Fruit fly (Drosophila melanogaster) whole organism, pupa: ENCODE results near the gene Trf5.

Experiments
- CG10348 ChIP-seq: fragments of 200-800 bp; sonication (Bioruptor generic); IDR thresholded peaks from 2 replicates; pipeline ENCODE4 v1.3.6; 2022; ENCODE audit warnings: missing biosample characterization, missing genetic modification characterization
- CG12605 ChIP-seq: fragments of 200-800 bp; sonication (Bioruptor generic); IDR thresholded peaks from 2 replicates; pipeline ENCODE4 v1.3.6; 2022; ENCODE audit warnings: missing biosample characterization, missing genetic modification characterization
- CG13204 ChIP-seq: fragments of 200-800 bp; sonication (Bioruptor generic); optimal IDR thresholded peaks from 2 replicates; lab custom pipeline; 2018; ENCODE audit warnings: missing biosample characterization, mild to moderate bottlenecking, missing genetic modification characterization, moderate library complexity
- CG14655 ChIP-seq: fragments of 200-800 bp; sonication (Bioruptor generic); optimal IDR thresholded peaks from 3 replicates; lab custom pipeline; 2017; ENCODE audit warnings: mild to moderate bottlenecking, missing biosample characterization, missing genetic modification reagents, missing genetic modification characterization
- CG15710 ChIP-seq: fragments of 200-800 bp; sonication (Bioruptor generic); optimal IDR thresholded peaks from 2 replicates; lab custom pipeline; 2018; ENCODE audit warnings: missing biosample characterization, mild to moderate bottlenecking, missing genetic modification characterization, moderate library complexity
- CG17806 ChIP-seq: fragments of 200-800 bp; sonication (Bioruptor generic); optimal IDR thresholded peaks from 2 replicates; lab custom pipeline; 2018; ENCODE audit warnings: missing biosample characterization, mild to moderate bottlenecking, missing genetic modification characterization, moderate library complexity
- CG32121 ChIP-seq: fragments of 200-800 bp; sonication (Bioruptor generic); IDR thresholded peaks from 2 replicates; pipeline ENCODE4 v1.3.6; 2022; ENCODE audit warnings: missing biosample characterization, missing genetic modification characterization
- CG34367 ChIP-seq: fragments of 200-800 bp; sonication (Bioruptor generic); optimal IDR thresholded peaks from 2 replicates; lab custom pipeline; 2018; ENCODE audit warnings: missing biosample characterization, mild to moderate bottlenecking, missing genetic modification characterization
- CG4496 ChIP-seq: fragments of 200-800 bp; sonication (Bioruptor generic); IDR thresholded peaks from 3 replicates; pipeline ENCODE4 v1.3.6; 2022; ENCODE audit warnings: missing biosample characterization, missing genetic modification characterization
- CG8301 ChIP-seq: fragments of 200-800 bp; sonication (Bioruptor generic); optimal IDR thresholded peaks from 2 replicates; lab custom pipeline; 2018; ENCODE audit warnings: missing biosample characterization, mild to moderate bottlenecking, missing genetic modification characterization
- CG9948 ChIP-seq: fragments of 200-800 bp; sonication (Bioruptor generic); optimal IDR thresholded peaks from 2 replicates; lab custom pipeline; 2018; ENCODE audit warnings: missing biosample characterization, mild to moderate bottlenecking, missing genetic modification characterization, moderate library complexity
- D1 ChIP-seq: fragments of 200-800 bp; sonication (Bioruptor generic); optimal IDR thresholded peaks from 2 replicates; lab custom pipeline; 2018; ENCODE audit warnings: missing biosample characterization, mild to moderate bottlenecking, missing genetic modification characterization, moderate library complexity
- EcR ChIP-seq: fragments of 200-800 bp; sonication (Bioruptor generic); optimal IDR thresholded peaks from 3 replicates; lab custom pipeline; 2019; ENCODE audit warnings: missing biosample characterization, missing genetic modification characterization, mild to moderate bottlenecking, moderate library complexity, missing genetic modification reagents
- Ets98B ChIP-seq: fragments of 200-800 bp; sonication (Bioruptor generic); IDR thresholded peaks from 2 replicates; pipeline ENCODE4 v1.3.6; 2022; ENCODE audit warnings: missing biosample characterization, missing genetic modification characterization
- Pif1A ChIP-seq: fragments of 200-800 bp; sonication (Bioruptor generic); optimal IDR thresholded peaks from 3 replicates; lab custom pipeline; 2016; ENCODE audit warnings: missing biosample characterization, missing genetic modification characterization
- Pif1B ChIP-seq: fragments of 200-800 bp; sonication (Bioruptor generic); optimal IDR thresholded peaks from 3 replicates; lab custom pipeline; 2016; ENCODE audit warnings: missing biosample characterization, missing genetic modification characterization
- Snoo ChIP-seq: fragments of 200-800 bp; sonication (Bioruptor generic); optimal IDR thresholded peaks from 3 replicates; lab custom pipeline; 2017; ENCODE audit warnings: missing biosample characterization, mild to moderate bottlenecking, missing genetic modification characterization, inconsistent platforms
- fd96Ca ChIP-seq: fragments of 200-800 bp; sonication (Bioruptor generic); IDR thresholded peaks from 3 replicates; pipeline ENCODE4 v1.3.6; 2022; ENCODE audit warnings: missing biosample characterization, missing genetic modification characterization
- gl ChIP-seq: fragments of 200-800 bp; sonication (Bioruptor generic); optimal IDR thresholded peaks from 2 replicates; lab custom pipeline; 2018; ENCODE audit warnings: missing biosample characterization, mild to moderate bottlenecking, missing genetic modification characterization
- rn ChIP-seq: fragments of 200-800 bp; sonication (Bioruptor generic); IDR thresholded peaks from 2 replicates; pipeline ENCODE4 v1.3.6; 2022; ENCODE audit warnings: missing biosample characterization, missing genetic modification characterization

Trf5 gene

DNA sequence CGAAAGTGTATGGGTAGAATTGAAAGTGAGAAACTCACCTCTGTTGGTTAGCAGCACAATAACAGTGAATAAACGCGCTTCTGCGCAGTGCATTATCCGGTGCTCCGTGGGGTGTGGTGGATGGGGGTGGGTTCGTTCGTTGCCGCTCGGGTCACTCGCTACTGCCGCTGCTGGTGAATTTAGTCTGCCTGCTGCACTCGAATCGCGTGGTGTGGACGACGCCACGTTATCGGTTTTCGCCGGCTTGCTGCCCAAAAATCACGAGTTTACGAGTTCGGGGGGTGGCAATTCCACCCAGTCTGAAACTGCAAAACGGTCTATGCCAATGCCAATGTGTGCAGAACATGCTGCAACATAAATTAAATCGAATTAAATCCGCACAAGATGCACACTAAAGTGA is 18.7 kb downstream of the Trf5 start, which contains the start of gene Tmtc1:
Gene Tmtc1, plus strand, starts transcription at position 182 of the 400 bp plus-strand sequence.
- TF ChIP-seq rn (GFP tag; lab: Robert Waterston, UW) (no peak), CG32121 (GFP tag; lab: Robert Waterston, UW) (no peak), Pif1A (GFP tag; lab: Kevin White, UChicago) (no peak), fd96Ca (no peak), Pif1B (GFP tag; lab: Kevin White, UChicago) (no peak), CG15710 (tag; lab: Kevin White, UChicago) (no peak), CG4496 (GFP tag; lab: Robert Waterston, UW) (no peak), gl (tag; lab: Kevin White, UChicago) (no peak)

DNA sequence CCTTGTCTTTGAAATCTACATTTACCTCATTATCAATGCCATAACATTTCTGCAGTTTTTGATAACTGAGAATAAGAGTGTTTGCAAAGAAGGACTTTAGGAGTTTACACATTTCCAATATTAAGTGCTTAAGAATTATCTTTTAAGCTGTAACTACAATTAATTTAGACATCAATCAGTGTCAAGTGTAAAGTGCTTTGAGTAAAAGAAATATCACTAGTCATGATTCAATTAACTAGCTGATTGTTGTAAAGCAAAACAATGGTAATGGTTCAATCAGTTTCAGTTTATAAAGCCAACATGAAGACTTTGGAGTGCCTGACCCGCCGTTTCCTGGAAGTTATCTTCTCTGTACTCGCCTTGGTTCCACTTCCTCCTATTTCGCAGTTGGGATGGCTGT is 26.7 kb downstream of the Trf5 start, which contains the start of gene Gr23a:
Gene Gr23a, plus strand, starts transcription at position 301 of the 400 bp plus-strand sequence.
- TF ChIP-seq CG8301 (tag; lab: Kevin White, UChicago), result no peak
- no peak for TF ChIP-seq CG34367 (tag; lab: Kevin White, UChicago)
- TF ChIP-seq EcR (GFP tag; lab: Kevin White, UChicago), result no peak
- no peak for TF ChIP-seq rn (GFP tag; lab: Robert Waterston, UW)
- TF ChIP-seq CG10348 (GFP tag; lab: Robert Waterston, UW), result no peak
- TF ChIP-seq CG17806 (tag; lab: Kevin White, UChicago), result no peak
- no peak for TF ChIP-seq D1 (tag; lab: Kevin White, UChicago)
- TF ChIP-seq CG14655, result no peak
- no peak for TF ChIP-seq CG4496 (GFP tag; lab: Robert Waterston, UW)
- TF ChIP-seq CG12605 (GFP tag; lab: Robert Waterston, UW), result no peak
- no peak for TF ChIP-seq fd96Ca
- TF ChIP-seq Snoo (tag; lab: Kevin White, UChicago), result no peak
- no peak for TF ChIP-seq CG13204 (GFP tag; lab: Kevin White, UChicago)
- no peak for TF ChIP-seq CG9948 (tag; lab: Kevin White, UChicago)
- TF ChIP-seq Ets98B (GFP tag; lab: Robert Waterston, UW), result no peak
- no peak for TF ChIP-seq CG15710 (tag; lab: Kevin White, UChicago)
- TF ChIP-seq, all 21 proteins: peak for 0

DNA sequence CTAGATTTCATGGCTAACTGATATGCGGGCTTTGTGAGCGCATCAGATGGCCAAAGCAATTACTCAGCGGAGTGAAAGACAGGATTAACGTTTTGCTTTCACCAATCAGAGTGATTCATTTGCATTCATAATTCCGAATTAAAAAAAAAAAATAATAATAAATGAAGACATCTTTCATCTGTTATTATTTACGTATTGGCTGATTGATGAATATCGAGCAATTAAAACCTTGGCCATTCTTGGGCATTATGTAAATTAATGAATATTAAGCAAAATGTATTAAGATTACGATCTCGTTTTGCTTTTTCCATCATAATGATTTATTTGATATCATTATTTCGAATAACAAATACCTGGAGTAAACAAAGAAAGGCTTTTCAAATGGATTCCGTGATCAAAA is 31.5 kb downstream of the Trf5 start, which contains the start of gene Trf4:
Gene Trf4, plus strand, starts transcription at position 301 of the 400 bp plus-strand sequence.
- TF ChIP-seq CG32121 (GFP tag; lab: Robert Waterston, UW) (no peak), Pif1A (GFP tag; lab: Kevin White, UChicago) (no peak), CG4496 (GFP tag; lab: Robert Waterston, UW) (no peak), CG14655 (no peak), EcR (GFP tag; lab: Kevin White, UChicago) (no peak), CG9948 (tag; lab: Kevin White, UChicago) (no peak), CG13204 (GFP tag; lab: Kevin White, UChicago) (no peak), gl (tag; lab: Kevin White, UChicago) (no peak), CG12605 (GFP tag; lab: Robert Waterston, UW) (no peak), rn (GFP tag; lab: Robert Waterston, UW) (no peak), CG34367 (tag; lab: Kevin White, UChicago) (no peak), fd96Ca (no peak), CG17806 (tag; lab: Kevin White, UChicago) (no peak), CG8301 (tag; lab: Kevin White, UChicago) (no peak), CG10348 (GFP tag; lab: Robert Waterston, UW) (no peak), CG15710 (tag; lab: Kevin White, UChicago) (no peak)

DNA sequence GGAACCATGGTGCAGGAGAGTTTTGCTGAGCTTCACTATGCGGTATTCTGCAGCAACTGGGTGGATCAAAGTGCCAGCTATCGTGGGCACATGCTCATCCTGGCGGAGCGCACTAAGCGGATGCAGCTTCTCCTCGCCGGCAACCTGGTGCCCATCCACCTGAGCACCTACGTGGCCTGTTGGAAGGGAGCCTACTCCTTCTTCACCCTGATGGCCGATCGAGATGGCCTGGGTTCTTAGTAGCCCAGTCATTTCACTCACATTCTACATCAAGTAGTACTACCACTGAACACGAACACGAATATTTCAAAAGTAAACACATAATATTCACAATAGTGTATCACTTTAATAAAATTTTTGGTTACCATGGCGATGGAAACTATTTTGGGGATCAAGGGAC is 41.1 kb downstream of the Trf5 start, which contains the start of gene Prosbeta4R2:
Gene Prosbeta4R2, plus strand, starts transcription at position 301 of the 400 bp plus-strand sequence.
- TF ChIP-seq CG14655 (no peak), CG32121 (GFP tag; lab: Robert Waterston, UW) (no peak), CG8301 (tag; lab: Kevin White, UChicago) (no peak), Pif1B (GFP tag; lab: Kevin White, UChicago) (no peak), CG13204 (GFP tag; lab: Kevin White, UChicago) (no peak), gl (tag; lab: Kevin White, UChicago) (no peak), rn (GFP tag; lab: Robert Waterston, UW) (no peak), Pif1A (GFP tag; lab: Kevin White, UChicago) (no peak), CG34367 (tag; lab: Kevin White, UChicago) (no peak), Ets98B (GFP tag; lab: Robert Waterston, UW) (no peak), CG10348 (GFP tag; lab: Robert Waterston, UW) (no peak), fd96Ca (no peak), CG9948 (tag; lab: Kevin White, UChicago) (no peak), D1 (tag; lab: Kevin White, UChicago) (no peak), CG4496 (GFP tag; lab: Robert Waterston, UW) (no peak), CG17806 (tag; lab: Kevin White, UChicago) (no peak), CG15710 (tag; lab: Kevin White, UChicago) (no peak)

DNA sequence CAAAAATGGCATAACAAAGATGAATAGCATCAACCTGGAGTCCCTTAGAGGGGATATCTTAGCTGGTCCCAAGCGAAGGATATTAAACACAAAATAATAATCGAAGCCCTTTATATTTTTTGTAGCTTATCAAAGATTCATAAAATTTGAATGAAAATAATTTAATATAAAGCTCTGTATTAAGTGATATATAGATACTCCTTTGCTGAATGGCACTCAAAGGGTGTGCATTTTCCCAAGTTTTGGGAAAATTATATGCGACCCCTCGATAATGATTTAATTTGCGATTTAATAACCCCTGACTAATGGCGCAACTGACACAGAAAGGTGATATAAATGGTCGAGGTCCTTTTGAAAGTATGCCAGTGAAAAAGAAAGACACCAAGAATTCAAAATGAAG is 42.5 kb downstream of the Trf5 start, which contains the start of gene Or23a:
Gene Or23a, plus strand, starts transcription at position 301 of the 400 bp plus-strand sequence.
- no peak for TF ChIP-seq CG10348 (GFP tag; lab: Robert Waterston, UW)
- TF ChIP-seq gl (tag; lab: Kevin White, UChicago), result no peak
- TF ChIP-seq Pif1A (GFP tag; lab: Kevin White, UChicago), result no peak
- no peak for TF ChIP-seq rn (GFP tag; lab: Robert Waterston, UW)
- no peak for TF ChIP-seq CG17806 (tag; lab: Kevin White, UChicago)
- TF ChIP-seq CG15710 (tag; lab: Kevin White, UChicago), result no peak
- no peak for TF ChIP-seq Pif1B (GFP tag; lab: Kevin White, UChicago)
- TF ChIP-seq Ets98B (GFP tag; lab: Robert Waterston, UW), result no peak
- TF ChIP-seq Snoo (tag; lab: Kevin White, UChicago), result no peak
- TF ChIP-seq CG8301 (tag; lab: Kevin White, UChicago), result no peak
- no peak for TF ChIP-seq CG9948 (tag; lab: Kevin White, UChicago)
- no peak for TF ChIP-seq CG12605 (GFP tag; lab: Robert Waterston, UW)
- TF ChIP-seq CG32121 (GFP tag; lab: Robert Waterston, UW), result no peak
- no peak for TF ChIP-seq EcR (GFP tag; lab: Kevin White, UChicago)
- no peak for TF ChIP-seq CG14655
- no peak for TF ChIP-seq CG13204 (GFP tag; lab: Kevin White, UChicago)
- no peak for TF ChIP-seq D1 (tag; lab: Kevin White, UChicago)
